Worm (Caenorhabditis elegans) whole organism, mixed stage, embryonic: ENCODE data around the gene sdn-1.

Experiments used
- M03D4.4 ChIP-seq: sonication (generic microtip); optimal IDR thresholded peaks from 2 replicates; lab custom pipeline; 2017; ENCODE audit warnings: mild to moderate bottlenecking, missing genetic modification characterization, missing compliant biosample characterization
- bed-3 ChIP-seq: fragments of 200-800 bp; sonication (Bioruptor generic); optimal IDR thresholded peaks from 3 replicates; lab custom pipeline; 2018; ENCODE audit warnings: mild to moderate bottlenecking, missing genetic modification characterization, moderate library complexity, missing compliant biosample characterization
- blmp-1 ChIP-seq: fragments of 150-350 bp; optimal IDR thresholded peaks from 2 replicates; lab custom pipeline; 2014; ENCODE audit warnings: missing biosample characterization, missing genetic modification characterization
- ceh-39 ChIP-seq: fragments of 150-350 bp; optimal IDR thresholded peaks from 2 replicates; lab custom pipeline; 2014; ENCODE audit warnings: missing biosample characterization, missing genetic modification characterization
- ceh-43 ChIP-seq: fragments of 200-800 bp; sonication (Bioruptor generic); optimal IDR thresholded peaks from 2 replicates; lab custom pipeline; 2018; ENCODE audit warnings: mild to moderate bottlenecking, missing genetic modification characterization, moderate library complexity, missing compliant biosample characterization
- ceh-83 ChIP-seq: fragments of 200-800 bp; sonication (Bioruptor generic); optimal IDR thresholded peaks from 2 replicates; lab custom pipeline; 2018; ENCODE audit warnings: mild to moderate bottlenecking, missing genetic modification characterization, missing compliant biosample characterization
- ces-1 ChIP-seq: fragments of 150-350 bp; optimal IDR thresholded peaks from 2 replicates; lab custom pipeline; 2014; ENCODE audit warnings: missing biosample characterization, missing genetic modification reagents, missing genetic modification characterization
- cnd-1 ChIP-seq: fragments of 200-800 bp; sonication (Bioruptor generic); optimal IDR thresholded peaks from 2 replicates; lab custom pipeline; 2018; ENCODE audit warnings: mild to moderate bottlenecking, missing genetic modification characterization, missing compliant biosample characterization
- drap-1 ChIP-seq: fragments of 200-800 bp; sonication (Bioruptor generic); optimal IDR thresholded peaks from 3 replicates; lab custom pipeline; 2018; ENCODE audit warnings: mild to moderate bottlenecking, missing genetic modification characterization, missing compliant biosample characterization
- elt-1 ChIP-seq: sonication (generic microtip); optimal IDR thresholded peaks from 2 replicates; lab custom pipeline; 2017; ENCODE audit warnings: missing genetic modification characterization, mild to moderate bottlenecking, missing compliant biosample characterization, antibody characterized with exemption, moderate library complexity, borderline replicate concordance; ENCODE audit not compliant: insufficient read depth
- elt-3 ChIP-seq: fragments of 150-350 bp; optimal IDR thresholded peaks from 2 replicates; lab custom pipeline; 2014; ENCODE audit warnings: missing biosample characterization, missing genetic modification characterization
- flh-1 ChIP-seq: fragments of 200-800 bp; sonication (Bioruptor generic); optimal IDR thresholded peaks from 2 replicates; lab custom pipeline; 2018; ENCODE audit warnings: mild to moderate bottlenecking, missing genetic modification characterization, moderate library complexity, missing compliant biosample characterization
- ham-2 ChIP-seq: fragments of 200-800 bp; sonication (Bioruptor generic); optimal IDR thresholded peaks from 2 replicates; lab custom pipeline; 2018; ENCODE audit warnings: mild to moderate bottlenecking, missing genetic modification characterization, missing compliant biosample characterization
- hlh-1 ChIP-seq: fragments of 150-350 bp; optimal IDR thresholded peaks from 2 replicates; lab custom pipeline; 2014; ENCODE audit warnings: missing biosample characterization, missing genetic modification reagents, missing genetic modification characterization
- lin-13 ChIP-seq: fragments of 150-350 bp; optimal IDR thresholded peaks from 2 replicates; lab custom pipeline; 2014; ENCODE audit warnings: missing biosample characterization, missing genetic modification characterization
- lin-32 ChIP-seq: fragments of 200-800 bp; sonication (Bioruptor generic); optimal IDR thresholded peaks from 2 replicates; lab custom pipeline; 2018; ENCODE audit warnings: mild to moderate bottlenecking, missing genetic modification characterization, missing compliant biosample characterization
- lsy-2 ChIP-seq: fragments of 150-350 bp; optimal IDR thresholded peaks from 2 replicates; lab custom pipeline; 2014; ENCODE audit warnings: missing biosample characterization, missing genetic modification characterization
- mab-5 ChIP-seq: fragments of 150-350 bp; optimal IDR thresholded peaks from 2 replicates; lab custom pipeline; 2014; ENCODE audit warnings: missing biosample characterization, missing genetic modification characterization
- mep-1 ChIP-seq: fragments of 150-350 bp; optimal IDR thresholded peaks from 2 replicates; lab custom pipeline; 2017; ENCODE audit warnings: missing biosample characterization, missing genetic modification reagents, missing genetic modification characterization, inconsistent platforms
- mls-2 ChIP-seq: sonication (generic microtip); optimal IDR thresholded peaks from 2 replicates; lab custom pipeline; 2016; ENCODE audit warnings: mild to moderate bottlenecking, missing genetic modification characterization, moderate library complexity, missing compliant biosample characterization
- nhr-12 ChIP-seq: fragments of 150-350 bp; optimal IDR thresholded peaks from 2 replicates; lab custom pipeline; 2014; ENCODE audit warnings: missing biosample characterization, missing genetic modification characterization
- nhr-2 ChIP-seq: fragments of 150-350 bp; optimal IDR thresholded peaks from 2 replicates; lab custom pipeline; 2014; ENCODE audit warnings: missing biosample characterization, missing genetic modification characterization
- nhr-237 ChIP-seq: fragments of 150-350 bp; optimal IDR thresholded peaks from 2 replicates; lab custom pipeline; 2014; ENCODE audit warnings: missing biosample characterization, missing genetic modification characterization
- nhr-28 ChIP-seq: fragments of 150-350 bp; optimal IDR thresholded peaks from 2 replicates; lab custom pipeline; 2014; ENCODE audit warnings: missing biosample characterization, missing genetic modification characterization
- nhr-76 ChIP-seq: sonication (generic microtip); optimal IDR thresholded peaks from 2 replicates; lab custom pipeline; 2017; ENCODE audit warnings: missing biosample characterization, missing genetic modification characterization
- pha-4 ChIP-seq: fragments of 150-350 bp; optimal IDR thresholded peaks from 2 replicates; lab custom pipeline; 2018; ENCODE audit warnings: missing biosample characterization, missing genetic modification reagents, missing genetic modification characterization
- sem-2 ChIP-seq: fragments of 200-800 bp; sonication (Bioruptor generic); optimal IDR thresholded peaks from 2 replicates; lab custom pipeline; 2018; ENCODE audit warnings: mild to moderate bottlenecking, missing genetic modification characterization, missing compliant biosample characterization
- snpc-4 ChIP-seq: fragments of 150-350 bp; optimal IDR thresholded peaks from 2 replicates; lab custom pipeline; 2014; ENCODE audit warnings: missing biosample characterization, missing genetic modification characterization
- sptf-1 ChIP-seq: sonication (generic microtip); optimal IDR thresholded peaks from 2 replicates; lab custom pipeline; 2017; ENCODE audit warnings: mild to moderate bottlenecking, missing genetic modification characterization, moderate library complexity, missing compliant biosample characterization
- tbx-8 ChIP-seq: fragments of 200-800 bp; sonication (Bioruptor generic); optimal IDR thresholded peaks from 2 replicates; lab custom pipeline; 2018; ENCODE audit warnings: mild to moderate bottlenecking, missing genetic modification characterization, moderate library complexity, missing compliant biosample characterization
- unc-120 ChIP-seq: sonication (generic microtip); optimal IDR thresholded peaks from 2 replicates; lab custom pipeline; 2017; ENCODE audit warnings: missing genetic modification characterization, missing compliant biosample characterization; ENCODE audit not compliant: poor library complexity, severe bottlenecking
- unc-39 ChIP-seq: fragments of 150-350 bp; optimal IDR thresholded peaks from 2 replicates; lab custom pipeline; 2014; ENCODE audit warnings: missing biosample characterization, missing genetic modification characterization
- unc-62 ChIP-seq: fragments of 150-350 bp; optimal IDR thresholded peaks from 2 replicates; lab custom pipeline; 2014; ENCODE audit warnings: missing biosample characterization, missing genetic modification reagents, missing genetic modification characterization
- zip-8 ChIP-seq: fragments of 150-350 bp; optimal IDR thresholded peaks from 2 replicates; lab custom pipeline; 2014; ENCODE audit warnings: missing biosample characterization, missing genetic modification characterization
- ztf-11 ChIP-seq: fragments of 150-350 bp; optimal IDR thresholded peaks from 2 replicates; lab custom pipeline; 2014; ENCODE audit warnings: missing biosample characterization, missing genetic modification characterization

Gene sdn-1

ce11 chrX:10589465-10589864 lies 3.7 kb downstream of the sdn-1 start, which contains the start of gene F57C7.4:
Gene F57C7.4, minus strand, starts transcription at chrX:10589565.
- no peak for TF ChIP-seq ztf-11
- TF ChIP-seq lin-13: no peak
- TF ChIP-seq nhr-237 (tag; lab: Kevin White, UChicago): no peak
- no peak for TF ChIP-seq M03D4.4 (tag; lab: Kevin White, UChicago)
- no peak for TF ChIP-seq nhr-28 (tag; lab: Kevin White, UChicago)
- no peak for TF ChIP-seq cnd-1 (tag; lab: Kevin White, UChicago)
- TF ChIP-seq sptf-1 (tag; lab: Kevin White, UChicago): no peak
- no peak for TF ChIP-seq sem-2 (GFP tag; lab: Kevin White, UChicago)
- no peak for TF ChIP-seq drap-1 (GFP tag; lab: Kevin White, UChicago)
- TF ChIP-seq ces-1 (GFP tag; lab: Kevin White, UChicago): no peak
- TF ChIP-seq mab-5 (tag; lab: Kevin White, UChicago): no peak
- TF ChIP-seq unc-39 (tag; lab: Kevin White, UChicago): no peak
- no peak for TF ChIP-seq ham-2 (GFP tag; lab: Kevin White, UChicago)
- no peak for TF ChIP-seq ceh-39
- TF ChIP-seq elt-1 (tag; lab: Kevin White, UChicago): no peak
- no peak for TF ChIP-seq mls-2 (tag; lab: Kevin White, UChicago)
- no peak for TF ChIP-seq pha-4 (tag; lab: Kevin White, UChicago)

ce11 chrX:10576872-10577271 lies 16.3 kb downstream of the sdn-1 start, which contains the start of gene nhx-5:
Gene nhx-5, plus strand, starts transcription at chrX:10576953.
- TF ChIP-seq ces-1 (GFP tag; lab: Kevin White, UChicago): peak; percentile 51
- no peak for TF ChIP-seq ztf-11

ce11 chrX:10576410-10576809 lies 16.7 kb downstream of the sdn-1 start:
- peak; percentile 21 for TF ChIP-seq mep-1 (tag; lab: Kevin White, UChicago)
- TF ChIP-seq nhr-12: no peak
- no peak for TF ChIP-seq mls-2 (tag; lab: Kevin White, UChicago)
- TF ChIP-seq ces-1 (GFP tag; lab: Kevin White, UChicago): peak; percentile 19
- peak; percentile 2 for TF ChIP-seq unc-62
- peak; percentile 82 for TF ChIP-seq nhr-237 (tag; lab: Kevin White, UChicago)
- peak; percentile 47 for TF ChIP-seq elt-3
- peak; percentile 64 for TF ChIP-seq pha-4 (tag; lab: Kevin White, UChicago)
- no peak for TF ChIP-seq lin-13

- TF ChIP-seq ham-2 (GFP tag; lab: Kevin White, UChicago) (no peak), sptf-1 (tag; lab: Kevin White, UChicago) (no peak), ceh-83 (GFP tag; lab: Kevin White, UChicago) (no peak), elt-3 (no peak), elt-1 (tag; lab: Kevin White, UChicago) (no peak), lin-32 (GFP tag; lab: Kevin White, UChicago) (no peak), nhr-12 (no peak), lsy-2 (tag; lab: Kevin White, UChicago) (no peak), cnd-1 (tag; lab: Kevin White, UChicago) (no peak)
Observed at ce11 chrX:10569185-10569584, 23.9 kb downstream of the sdn-1 start, which contains the start of gene bet-2. Gene bet-2, plus strand, starts transcription at chrX:10569273.

DNA sequence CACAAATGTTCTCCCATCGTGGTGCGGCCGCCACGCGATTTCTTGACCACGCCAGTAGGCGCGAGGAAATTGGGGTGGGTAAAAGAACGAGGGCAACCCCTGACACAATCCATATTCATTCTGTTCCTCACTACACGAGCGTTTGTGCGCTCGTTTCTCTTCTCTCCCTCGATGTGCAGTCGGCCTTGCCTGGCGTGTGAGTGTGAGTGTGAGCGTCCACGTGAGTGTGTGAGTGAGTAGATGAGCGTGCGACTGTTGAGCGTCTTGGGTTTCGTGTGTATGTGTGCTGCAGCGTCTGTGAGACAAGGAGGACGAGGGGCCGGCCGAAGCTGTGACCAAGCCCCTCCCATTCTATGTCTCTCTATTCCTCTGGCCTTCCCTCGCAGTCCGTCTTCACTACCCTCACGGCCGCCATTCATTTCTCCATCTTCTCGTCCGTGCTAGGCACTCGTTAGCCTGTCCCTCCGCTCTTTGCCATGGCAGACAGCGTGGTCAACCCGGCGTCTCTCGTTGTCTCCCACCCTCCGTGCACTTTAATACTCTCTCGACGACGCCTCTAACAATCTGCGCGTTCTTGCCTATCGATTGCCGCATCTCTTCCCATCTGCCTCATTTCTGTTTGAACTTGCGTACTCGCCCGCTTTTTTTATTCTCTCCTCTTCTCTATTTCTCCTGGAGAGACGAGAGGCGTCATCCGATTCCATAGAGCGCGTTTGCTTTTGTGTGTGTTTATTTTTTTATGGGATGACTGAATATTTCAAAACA lies 24.6 kb downstream of the sdn-1 start:
- peak; percentile 70 for TF ChIP-seq cnd-1 (tag; lab: Kevin White, UChicago)
- TF ChIP-seq bed-3 (GFP tag; lab: Kevin White, UChicago): no peak
- TF ChIP-seq ceh-39: peak; percentile 78
- TF ChIP-seq blmp-1 (tag; lab: Kevin White, UChicago): peak; percentile 33
- TF ChIP-seq nhr-12: no peak
- peak; percentile 93 for TF ChIP-seq unc-120 (tag; lab: Kevin White, UChicago)
- peak; percentile 90 for TF ChIP-seq nhr-237 (tag; lab: Kevin White, UChicago)
- peak; percentile 58 for TF ChIP-seq mab-5 (tag; lab: Kevin White, UChicago)
- peak; percentile 70 for TF ChIP-seq pha-4 (tag; lab: Kevin White, UChicago)
- TF ChIP-seq unc-62: peak; percentile 54
- TF ChIP-seq tbx-8: peak; percentile 15
- TF ChIP-seq mls-2 (tag; lab: Kevin White, UChicago): peak; percentile 86
- TF ChIP-seq drap-1 (GFP tag; lab: Kevin White, UChicago): peak; percentile 66
- peak; percentile 65 for TF ChIP-seq lin-13
- TF ChIP-seq lin-32 (GFP tag; lab: Kevin White, UChicago): peak; percentile 25
- peak; percentile 79 for TF ChIP-seq sptf-1 (tag; lab: Kevin White, UChicago)
- TF ChIP-seq elt-1 (tag; lab: Kevin White, UChicago): peak; percentile 9
- peak; percentile 100 for TF ChIP-seq ham-2 (GFP tag; lab: Kevin White, UChicago)
- TF ChIP-seq M03D4.4 (tag; lab: Kevin White, UChicago): peak; percentile 77
- TF ChIP-seq lsy-2 (tag; lab: Kevin White, UChicago): peak; percentile 54
- peak; percentile 78 for TF ChIP-seq ztf-11
- peak; percentile 25 for TF ChIP-seq sem-2 (GFP tag; lab: Kevin White, UChicago)
- peak; percentile 95 for TF ChIP-seq mep-1 (tag; lab: Kevin White, UChicago)
- peak; percentile 61 for TF ChIP-seq ceh-83 (GFP tag; lab: Kevin White, UChicago)
- peak; percentile 30 for TF ChIP-seq unc-39 (tag; lab: Kevin White, UChicago)
- peak; percentile 46 for TF ChIP-seq nhr-76 (tag; lab: Kevin White, UChicago)
- no peak for TF ChIP-seq snpc-4 (tag; lab: Kevin White, UChicago)
- peak; percentile 26 for TF ChIP-seq zip-8 (tag; lab: Kevin White, UChicago)
- no peak for TF ChIP-seq ceh-43
- peak; percentile 93 for TF ChIP-seq ces-1 (GFP tag; lab: Kevin White, UChicago)
- TF ChIP-seq flh-1: peak; percentile 31
- TF ChIP-seq nhr-2 (tag; lab: Kevin White, UChicago): peak; percentile 77
- TF ChIP-seq hlh-1 (tag; lab: Kevin White, UChicago): peak; percentile 80
